Worm (Caenorhabditis elegans): ENCODE results near the gene sea-2.

sea-2 gene

ce11 chrII:4018617-4019016, 68.4 kb downstream of the sea-2 start, which contains the start of gene K07D4.6:
Gene K07D4.6, minus strand, starts transcription at chrII:4018717.
- TF ChIP-seq sox-2 (GFP tag; IDR thresholded peaks at IDR 0.05) (no peak), ceh-18 (tag; optimal IDR thresholded peaks at IDR 0.05) (no peak), fkh-6 (tag; optimal IDR thresholded peaks at IDR 0.05) (no peak), sdc-2 (tag; optimal IDR thresholded peaks at IDR 0.05) (no peak), ceh-45 (GFP tag; IDR thresholded peaks at IDR 0.05) (no peak), ceh-14 (tag; optimal IDR thresholded peaks at IDR 0.05) (no peak), pag-3 (tag; optimal IDR thresholded peaks at IDR 0.05; ENCODE audit: borderline replicate concordance) (no peak), ceh-22 (tag; optimal IDR thresholded peaks at IDR 0.05) (no peak), pha-2 (tag; optimal IDR thresholded peaks at IDR 0.05) (no peak), lin-11 (tag; optimal IDR thresholded peaks at IDR 0.05) (no peak), ceh-19 (GFP tag; optimal IDR thresholded peaks at IDR 0.05) (no peak), hlh-13 (GFP tag; optimal IDR thresholded peaks at IDR 0.05) (no peak), elt-2 (tag; optimal IDR thresholded peaks at IDR 0.05) (no peak)

Data from whole organism, late embryonic.